Worm (Caenorhabditis elegans) whole organism, midembryonic: ENCODE results near the gene C03A3.3.
A peak's percentile ranks its signal among the peaks of the same experiment; 100 is the strongest.

Source experiments
- T22C8.4 ChIP-seq: fragments of 200-800 bp; sonication (Bioruptor generic); IDR thresholded peaks from 2 replicates; pipeline ENCODE4 v1.3.6; 2022; ENCODE audit warnings: missing genetic modification characterization, missing compliant biosample characterization
- cog-1 ChIP-seq: sonication (generic microtip); optimal IDR thresholded peaks from 2 replicates; lab custom pipeline; 2016; ENCODE audit warnings: missing genetic modification characterization, missing compliant biosample characterization
- flt-1 ChIP-seq: fragments of 200-800 bp; sonication (Bioruptor generic); IDR thresholded peaks from 2 replicates; pipeline ENCODE4 v1.3.6; 2022; ENCODE audit warnings: missing genetic modification characterization, missing compliant biosample characterization
- klf-2 ChIP-seq: fragments of 200-800 bp; sonication (Bioruptor generic); conservative IDR thresholded peaks from 2 replicates; pipeline ENCODE4 v1.3.6; 2022; ENCODE audit warnings: missing genetic modification reagents, missing genetic modification characterization, missing compliant biosample characterization
- med-1 ChIP-seq: sonication (generic microtip); optimal IDR thresholded peaks from 2 replicates; lab custom pipeline; 2017; ENCODE audit warnings: missing genetic modification characterization, mild to moderate bottlenecking, missing compliant biosample characterization, antibody characterized with exemption, missing genetic modification reagents; ENCODE audit not compliant: insufficient read depth
- ref-1 ChIP-seq: fragments of 200-800 bp; sonication (Bioruptor generic); conservative IDR thresholded peaks from 2 replicates; pipeline ENCODE4 v1.3.6; 2022; ENCODE audit warnings: missing genetic modification reagents, missing genetic modification characterization, missing compliant biosample characterization
- tab-1 ChIP-seq: fragments of 200-800 bp; sonication (Bioruptor generic); IDR thresholded peaks from 2 replicates; pipeline ENCODE4 v1.3.6; 2022; ENCODE audit warnings: missing genetic modification characterization, missing compliant biosample characterization
- ztf-23 ChIP-seq: fragments of 200-800 bp; sonication (Bioruptor generic); IDR thresholded peaks from 2 replicates; pipeline ENCODE4 v1.3.6; 2022; ENCODE audit warnings: missing genetic modification reagents, missing genetic modification characterization, missing compliant biosample characterization
- ztf-29 ChIP-seq: fragments of 200-800 bp; sonication (Bioruptor generic); IDR thresholded peaks from 2 replicates; pipeline ENCODE4 v1.3.6; 2022; ENCODE audit warnings: missing genetic modification reagents, missing genetic modification characterization, missing compliant biosample characterization

ce11 chrX:11245056-11245455 is 23.8 kb downstream of the C03A3.3 start:
- TF ChIP-seq cog-1 (tag; lab: Kevin White, UChicago) = no peak
- TF ChIP-seq tab-1 (GFP tag; lab: Robert Waterston, UW) = no peak
- TF ChIP-seq ref-1 = no peak
- TF ChIP-seq flt-1 (GFP tag; lab: Robert Waterston, UW) = no peak
- TF ChIP-seq T22C8.4 (GFP tag; lab: Robert Waterston, UW) = no peak
- TF ChIP-seq ztf-23 (GFP tag; lab: Robert Waterston, UW) = 0 out of 2 replicates have a peak, but pooled peaks have one; percentile 41
- no peak for TF ChIP-seq ztf-29 (GFP tag; lab: Robert Waterston, UW)
- TF ChIP-seq klf-2 = no peak
- no peak for TF ChIP-seq med-1 (GFP tag; lab: Kevin White, UChicago)
